Fruit fly (Drosophila melanogaster): Measurements from ENCODE around the gene CG13308.

CG13308 gene

dm6 chr3L:8823730-8824374 lies 15.5 kb downstream of the CG13308 start:
- TF ChIP-seq fd59A (GFP tag; optimal IDR thresholded peaks at IDR 0.05) (peak; percentile 84), CG31627 (GFP tag; optimal IDR thresholded peaks at IDR 0.05) (peak; percentile 71), esn (GFP tag; optimal IDR thresholded peaks at IDR 0.05) (peak; percentile 57), spab (GFP tag; optimal IDR thresholded peaks at IDR 0.05) (peak; percentile 63), CG34406 (GFP tag; optimal IDR thresholded peaks at IDR 0.05) (peak; percentile 79), Hr39 (GFP tag; optimal IDR thresholded peaks at IDR 0.05) (peak; percentile 73), CG32006 (GFP tag; optimal IDR thresholded peaks at IDR 0.05) (peak; percentile 53), svp (GFP tag) (peak; percentile 78), CG3919 (GFP tag; optimal IDR thresholded peaks at IDR 0.05) (peak; percentile 46), Sox14 (GFP tag; optimal IDR thresholded peaks at IDR 0.05) (peak; percentile 76), Hr38 (GFP tag; optimal IDR thresholded peaks at IDR 0.05) (no peak), CG15336 (GFP tag; IDR thresholded peaks at IDR 0.05) (peak; percentile 39; the same call in 1 of the 2 replicates), vri (GFP tag; optimal IDR thresholded peaks at IDR 0.05) (no peak), Eip93F (GFP tag; optimal IDR thresholded peaks at IDR 0.05) (no peak), lz (GFP tag; optimal IDR thresholded peaks at IDR 0.05) (peak; percentile 45), CG8119 (GFP tag; IDR thresholded peaks at IDR 0.05) (peak; percentile 60; the same call in 2 of the 3 replicates), CG6163 (GFP tag; IDR thresholded peaks at IDR 0.05) (peak; percentile 86), CG6792 (GFP tag; optimal IDR thresholded peaks at IDR 0.05) (peak; percentile 63), Hr4 (GFP tag; optimal IDR thresholded peaks at IDR 0.05) (peak; percentile 41), Sox15 (GFP tag; optimal IDR thresholded peaks at IDR 0.05) (peak; percentile 68), achi (GFP tag; optimal IDR thresholded peaks at IDR 0.05) (peak; percentile 75), fd85E (GFP tag; optimal IDR thresholded peaks at IDR 0.05) (no peak), CG8319 (GFP tag; optimal IDR thresholded peaks at IDR 0.05) (peak; percentile 30), CG7368 (GFP tag; optimal IDR thresholded peaks at IDR 0.05) (peak; percentile 38), eg (GFP tag; IDR thresholded peaks at IDR 0.05) (peak; percentile 71), CG6808 (GFP tag; optimal IDR thresholded peaks at IDR 0.05) (peak; percentile 78), CG10669 (GFP tag; optimal IDR thresholded peaks at IDR 0.05) (peak; percentile 61), CG9139 (GFP tag; optimal IDR thresholded peaks at IDR 0.05) (peak; percentile 59), dsx (GFP tag; optimal IDR thresholded peaks at IDR 0.05; ENCODE audit: poor library complexity, severe bottlenecking) (peak; percentile 69), salr (GFP tag; optimal IDR thresholded peaks at IDR 0.05) (peak; percentile 67 to 83), Eip78C (GFP tag) (peak; percentile 87), fkh (GFP tag; optimal IDR thresholded peaks at IDR 0.05) (no peak), Lpt (GFP tag; optimal IDR thresholded peaks at IDR 0.05) (peak; percentile 11), OdsH (GFP tag; optimal IDR thresholded peaks at IDR 0.05) (peak; percentile 81), CG4318 (GFP tag; optimal IDR thresholded peaks at IDR 0.05) (peak; percentile 22), CG11902 (GFP tag; optimal IDR thresholded peaks at IDR 0.05) (no peak), CG1621 (tag; optimal IDR thresholded peaks at IDR 0.05) (peak; percentile 84), CG11762 (GFP tag; optimal IDR thresholded peaks at IDR 0.05; ENCODE audit: insufficient read depth) (no peak), CG10631 (GFP tag; optimal IDR thresholded peaks at IDR 0.05) (peak; percentile 66), Sox102F (GFP tag; optimal IDR thresholded peaks at IDR 0.05) (peak; percentile 50), Ets96B (tag; optimal IDR thresholded peaks at IDR 0.05) (peak; percentile 78), Eip75B (GFP tag; optimal IDR thresholded peaks at IDR 0.05) (peak; percentile 51), acj6 (GFP tag; optimal IDR thresholded peaks at IDR 0.05) (peak; percentile 83), CG8632 (GFP tag; optimal IDR thresholded peaks at IDR 0.05) (peak; percentile 79), pdm3 (GFP tag; optimal IDR thresholded peaks at IDR 0.05) (peak; percentile 67), CG3032 (tag; optimal IDR thresholded peaks at IDR 0.05) (peak; percentile 84), CG16779 (tag; optimal IDR thresholded peaks at IDR 0.05) (no peak), cyc (GFP tag; optimal IDR thresholded peaks at IDR 0.05) (peak; percentile 48), CG6276 (GFP tag; optimal IDR thresholded peaks at IDR 0.05) (no peak), CG11294 (GFP tag; IDR thresholded peaks at IDR 0.05) (no peak), net (GFP tag; optimal IDR thresholded peaks at IDR 0.05) (peak; percentile 75)
